Worm (Caenorhabditis elegans): ENCODE results near the gene lro-1.
A peak's percentile ranks its signal among the peaks of the same experiment; 100 is the strongest.

Gene lro-1

DNA sequence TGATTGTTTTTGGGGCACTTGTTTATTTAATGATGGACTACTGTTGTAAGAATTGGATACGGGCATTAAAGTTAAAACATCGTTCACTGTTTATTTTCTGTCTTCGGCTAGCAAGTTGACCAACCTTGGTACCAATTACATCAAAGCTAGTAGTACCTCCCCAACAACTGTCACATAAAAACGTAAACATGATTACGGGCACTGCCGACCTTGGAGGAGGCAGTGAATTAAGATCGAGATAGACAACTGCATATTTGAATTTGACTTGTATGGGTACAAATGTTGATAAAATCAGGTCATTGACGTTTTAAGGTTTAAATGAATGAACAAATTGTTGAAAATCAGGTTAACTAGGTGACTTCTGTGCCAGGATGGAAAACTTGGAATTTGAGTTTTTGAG is 5.4 kb downstream of the lro-1 start:
- TF ChIP-seq unc-62 (GFP tag; optimal IDR thresholded peaks at IDR 0.05), result no peak

ce11 chrX:6278296-6278695 is 6.4 kb downstream of the lro-1 start:
- TF ChIP-seq unc-62 (GFP tag; optimal IDR thresholded peaks at IDR 0.05), result no peak

- no peak for TF ChIP-seq unc-62 (GFP tag; optimal IDR thresholded peaks at IDR 0.05)
These were observed 7.7 kb downstream of the lro-1 start, which contains the start of gene col-166 for ce11 chrX:6279625-6280024. TSS of gene col-166 (plus strand) at chrX:6280016.

- no peak for TF ChIP-seq unc-62 (GFP tag; optimal IDR thresholded peaks at IDR 0.05)
These were observed 9.1 kb downstream of the lro-1 start for ce11 chrX:6280998-6281397.

DNA sequence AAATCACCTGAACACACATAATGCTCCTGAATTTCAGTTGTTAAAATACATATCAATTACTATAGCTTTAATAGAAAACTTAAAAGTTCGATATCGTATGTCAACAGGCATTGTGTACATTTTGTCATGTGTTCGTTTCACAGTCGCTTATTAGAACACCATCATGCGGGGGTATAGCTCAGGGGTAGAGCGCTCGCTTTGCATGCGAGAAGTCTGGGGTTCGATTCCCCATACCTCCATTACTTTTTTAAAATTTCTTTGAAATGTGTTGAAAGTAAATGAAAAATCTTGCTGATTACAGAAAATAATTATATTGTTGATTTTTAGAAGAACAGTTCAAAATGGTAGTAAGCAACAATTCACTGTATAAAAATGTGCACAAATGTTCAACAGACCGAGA is 14.3 kb downstream of the lro-1 start:
- no peak for TF ChIP-seq unc-62 (GFP tag; optimal IDR thresholded peaks at IDR 0.05)

- no peak for TF ChIP-seq unc-62 (GFP tag; optimal IDR thresholded peaks at IDR 0.05)
These were observed 17.1 kb downstream of the lro-1 start for ce11 chrX:6289038-6289437.

ce11 chrX:6291632-6292031 is 19.7 kb downstream of the lro-1 start, which contains the start of gene lev-9:
TSS of gene lev-9 (minus strand) at chrX:6291732.
- TF ChIP-seq unc-62 (GFP tag; optimal IDR thresholded peaks at IDR 0.05), result no peak

ce11 chrX:6292143-6292542 is 20.3 kb downstream of the lro-1 start:
- no peak for TF ChIP-seq unc-62 (GFP tag; optimal IDR thresholded peaks at IDR 0.05)

- TF ChIP-seq unc-62 (GFP tag; optimal IDR thresholded peaks at IDR 0.05), result no peak
These were observed 20.9 kb downstream of the lro-1 start, which contains the start of gene mom-1 for ce11 chrX:6292812-6293211. TSS of gene mom-1 (plus strand) at chrX:6293112.

DNA sequence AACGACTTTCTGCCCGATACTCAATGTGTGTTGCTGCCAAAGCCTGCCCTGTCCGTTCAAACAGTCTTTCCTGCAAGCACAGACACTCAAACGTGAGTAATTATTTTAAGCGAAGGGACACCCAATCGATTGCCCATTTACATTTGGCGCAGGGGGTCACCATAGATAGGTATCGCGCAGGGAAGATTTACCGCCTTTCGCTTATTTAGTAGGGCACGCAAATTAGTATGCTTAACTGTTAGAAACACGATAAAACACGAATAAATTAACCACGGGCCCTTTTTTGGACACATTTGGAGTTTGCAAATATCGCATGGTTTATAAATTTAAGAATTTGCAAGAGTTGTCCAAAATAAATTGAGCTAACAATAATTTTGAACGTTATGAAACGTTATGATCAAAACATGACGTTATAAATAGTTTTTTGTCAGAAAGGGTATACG is 24.5 kb downstream of the lro-1 start:
- TF ChIP-seq unc-62 (GFP tag; optimal IDR thresholded peaks at IDR 0.05), result peak; percentile 59

- no peak for TF ChIP-seq unc-62 (GFP tag; optimal IDR thresholded peaks at IDR 0.05)
These were observed 27.9 kb downstream of the lro-1 start, which contains the start of gene cest-16 for ce11 chrX:6299641-6300240. TSS of gene cest-16 (plus strand) at chrX:6299942.

ce11 chrX:6311391-6311790 is 39.5 kb downstream of the lro-1 start, which contains the start of gene npr-38:
TSS of gene npr-38 (plus strand) at chrX:6311691.
- no peak for TF ChIP-seq unc-62 (GFP tag; optimal IDR thresholded peaks at IDR 0.05)

- no peak for TF ChIP-seq unc-62 (GFP tag; optimal IDR thresholded peaks at IDR 0.05)
These were observed 46.9 kb downstream of the lro-1 start for ce11 chrX:6318803-6319202.

DNA sequence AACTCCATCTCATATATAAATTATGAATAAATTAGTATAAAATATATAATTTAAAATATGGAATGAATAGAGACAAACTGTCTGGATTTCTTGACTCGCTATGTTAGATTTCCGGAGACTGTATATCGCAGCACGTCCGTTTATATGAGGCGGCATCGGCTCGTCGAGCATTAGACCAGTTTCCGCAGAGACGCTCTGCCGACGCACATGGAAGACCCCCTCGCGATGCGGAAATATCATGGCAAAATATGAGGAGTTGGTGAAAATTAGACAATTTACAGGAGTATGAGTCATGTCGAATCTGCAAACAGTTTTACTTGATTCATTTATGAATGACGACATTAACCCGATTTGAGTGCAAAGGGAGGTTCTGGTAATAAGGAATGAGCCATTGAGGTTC is 47.7 kb downstream of the lro-1 start, which contains the start of gene chtb-3:
Gene chtb-3 (minus strand): TSS at position 101 of the 400 bp plus-strand sequence.
- TF ChIP-seq unc-62 (GFP tag; optimal IDR thresholded peaks at IDR 0.05), result no peak

- TF ChIP-seq unc-62 (GFP tag; optimal IDR thresholded peaks at IDR 0.05), result no peak
These were observed 49.0 kb downstream of the lro-1 start for ce11 chrX:6320887-6321286.

DNA sequence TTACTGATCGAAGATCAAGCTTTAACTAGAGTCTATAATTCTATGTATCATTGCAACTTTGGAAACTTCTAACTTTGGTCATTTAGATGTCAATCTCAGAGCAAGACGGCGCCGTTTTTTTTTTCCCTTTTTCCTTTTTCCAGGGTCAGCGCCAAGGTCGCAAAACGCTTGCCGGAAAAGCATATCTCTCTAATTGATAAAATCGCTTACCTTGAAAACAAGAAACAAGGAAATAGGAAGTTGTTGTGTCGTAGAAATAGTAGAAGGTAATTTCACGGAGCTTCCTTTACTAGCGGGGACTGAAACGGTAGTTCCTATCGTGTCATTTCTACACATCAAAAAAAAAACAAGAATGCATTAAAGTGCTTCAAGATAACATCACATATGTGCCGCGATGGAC is 49.5 kb downstream of the lro-1 start:
- no peak for TF ChIP-seq unc-62 (GFP tag; optimal IDR thresholded peaks at IDR 0.05)

DNA sequence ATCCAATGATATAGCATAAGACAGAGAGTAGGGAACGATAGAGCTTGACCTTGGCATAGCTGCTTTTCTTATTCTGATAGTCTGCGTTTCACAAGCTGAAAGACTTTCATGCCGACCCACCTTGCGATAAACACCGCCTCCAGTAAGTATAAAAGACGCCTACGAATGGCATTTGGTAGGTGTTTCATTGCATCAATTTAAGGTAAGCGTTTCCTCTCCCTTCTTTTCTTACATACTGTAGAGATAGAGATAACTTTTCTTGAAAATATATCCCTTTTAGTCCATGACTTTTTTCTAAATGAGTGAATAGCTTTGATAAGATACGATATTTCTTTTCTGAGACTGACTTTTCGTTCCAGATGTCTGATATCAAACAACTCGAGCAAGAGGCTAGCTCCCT is 51.2 kb downstream of the lro-1 start, which contains the start of gene col-167:
Gene col-167 (plus strand): TSS at position 360 of the 400 bp plus-strand sequence.
- TF ChIP-seq unc-62 (GFP tag; optimal IDR thresholded peaks at IDR 0.05), result no peak

Data from whole organism, dauer.